Worm (Caenorhabditis elegans): Measurements from ENCODE around the gene Y57A10A.8.

Y57A10A.8 gene

DNA sequence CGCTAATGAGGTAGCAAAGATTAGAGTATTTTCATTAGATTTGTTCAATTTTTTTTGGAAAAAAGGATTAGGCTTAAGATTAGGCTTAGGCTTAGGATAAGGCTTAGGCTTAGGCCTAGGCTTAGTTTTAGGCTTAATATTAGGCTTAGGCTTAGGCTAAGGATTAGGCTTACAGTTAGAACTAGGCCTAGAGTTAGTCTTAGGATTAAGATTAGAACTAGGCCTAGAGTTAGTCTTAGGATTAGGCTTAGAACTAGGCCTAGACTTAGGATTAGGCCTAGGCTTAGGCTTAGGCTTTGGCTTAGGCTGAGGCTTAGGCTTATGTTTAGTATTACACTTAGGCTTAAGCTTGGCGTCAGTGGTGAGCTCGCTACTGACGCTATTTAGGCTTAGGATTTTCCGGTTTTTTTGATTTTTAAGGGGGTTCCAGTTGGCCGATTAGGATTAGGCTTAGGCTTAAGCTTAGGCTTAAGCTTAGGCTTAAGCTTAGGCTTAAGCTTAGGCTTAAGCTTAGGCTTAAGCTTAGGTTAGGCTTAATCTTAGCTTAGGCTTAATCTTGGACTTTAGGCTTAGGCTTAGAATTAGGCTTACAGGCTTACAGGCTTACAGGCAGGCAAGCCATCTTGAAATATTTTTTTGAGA is 5.0 kb downstream of the Y57A10A.8 start:
- TF ChIP-seq ztf-29 (GFP tag; IDR thresholded peaks at IDR 0.05): peak; percentile 74; the same call in 1 of the 2 replicates
- no peak for TF ChIP-seq T22C8.4 (GFP tag; IDR thresholded peaks at IDR 0.05)
- no peak for TF ChIP-seq klf-2 (GFP tag; conservative IDR thresholded peaks at IDR 0.05)
- TF ChIP-seq ref-1 (GFP tag; conservative IDR thresholded peaks at IDR 0.05): no peak

DNA sequence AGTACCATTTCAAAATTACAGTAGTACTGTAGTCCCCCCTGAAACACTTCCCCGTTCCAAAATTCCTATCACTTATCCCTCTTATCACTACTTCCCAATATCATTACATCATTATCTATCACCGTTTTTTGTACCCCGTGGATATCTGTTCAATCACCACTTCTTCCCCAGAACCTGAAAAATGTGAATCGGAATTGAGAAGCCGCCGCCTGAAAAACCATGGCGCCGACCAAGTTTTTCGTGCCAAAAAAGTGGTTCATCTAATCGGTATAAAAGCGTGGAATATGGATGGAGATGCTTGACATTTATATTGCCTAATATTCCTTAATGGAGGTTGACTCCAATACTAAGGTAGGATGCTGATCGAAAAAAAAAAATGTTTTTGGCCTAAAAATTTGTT is 7.6 kb downstream of the Y57A10A.8 start, which contains the start of gene rol-1:
Gene rol-1 (plus strand): TSS at position 301 of the 400 bp plus-strand sequence.
- TF ChIP-seq cog-1 (tag; optimal IDR thresholded peaks at IDR 0.05): no peak
- no peak for TF ChIP-seq ztf-29 (GFP tag; IDR thresholded peaks at IDR 0.05)
- TF ChIP-seq klf-2 (GFP tag; conservative IDR thresholded peaks at IDR 0.05): no peak
- TF ChIP-seq T22C8.4 (GFP tag; IDR thresholded peaks at IDR 0.05): no peak
- no peak for TF ChIP-seq med-1 (GFP tag; optimal IDR thresholded peaks at IDR 0.05; ENCODE audit: insufficient read depth)
- no peak for TF ChIP-seq tab-1 (GFP tag; IDR thresholded peaks at IDR 0.05)
- TF ChIP-seq flt-1 (GFP tag; IDR thresholded peaks at IDR 0.05): no peak
- TF ChIP-seq ref-1 (GFP tag; conservative IDR thresholded peaks at IDR 0.05): no peak
- no peak for TF ChIP-seq ztf-23 (GFP tag; IDR thresholded peaks at IDR 0.05)

DNA sequence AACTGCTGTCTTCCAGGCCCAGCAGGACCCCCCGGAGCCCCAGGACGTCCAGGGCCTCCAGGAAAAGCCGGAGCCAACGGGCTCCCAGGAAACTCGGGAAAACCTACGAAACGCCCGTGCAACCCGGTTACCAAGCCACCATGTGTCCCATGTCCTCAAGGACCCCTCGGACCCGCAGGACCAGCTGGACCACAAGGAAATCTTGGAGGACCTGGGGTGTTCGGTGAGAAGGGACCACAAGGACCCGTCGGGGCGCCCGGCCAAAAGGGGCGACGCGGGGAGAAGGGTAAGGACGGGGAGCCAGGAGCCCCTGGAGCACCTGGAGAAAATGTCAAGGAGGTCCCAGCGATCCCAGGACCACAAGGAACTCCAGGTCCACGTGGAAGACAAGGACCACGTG is 10.8 kb downstream of the Y57A10A.8 start:
- TF ChIP-seq ztf-29 (GFP tag; IDR thresholded peaks at IDR 0.05): no peak
- no peak for TF ChIP-seq T22C8.4 (GFP tag; IDR thresholded peaks at IDR 0.05)
- no peak for TF ChIP-seq cog-1 (tag; optimal IDR thresholded peaks at IDR 0.05)

DNA sequence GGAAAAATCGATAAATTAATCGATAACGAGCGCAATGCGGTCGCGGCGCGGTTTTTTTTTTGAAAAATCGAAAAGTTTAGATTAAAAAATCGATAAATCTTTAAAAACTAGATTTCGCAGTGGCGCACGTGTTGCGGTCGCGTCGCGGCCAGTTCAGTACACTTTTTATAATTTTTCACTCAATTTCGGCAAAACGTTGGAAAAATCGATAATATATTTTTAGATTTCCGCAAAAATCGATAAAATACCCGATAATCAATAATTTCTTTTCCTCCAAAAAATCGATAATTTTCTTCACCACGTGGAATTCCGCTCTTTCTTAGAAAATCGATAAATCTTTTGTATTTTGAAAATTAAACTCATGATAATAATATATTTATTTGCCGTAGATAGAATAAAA is 11.9 kb downstream of the Y57A10A.8 start:
- TF ChIP-seq T22C8.4 (GFP tag; IDR thresholded peaks at IDR 0.05) (peak; percentile 84), ztf-23 (GFP tag; IDR thresholded peaks at IDR 0.05) (no peak)

DNA sequence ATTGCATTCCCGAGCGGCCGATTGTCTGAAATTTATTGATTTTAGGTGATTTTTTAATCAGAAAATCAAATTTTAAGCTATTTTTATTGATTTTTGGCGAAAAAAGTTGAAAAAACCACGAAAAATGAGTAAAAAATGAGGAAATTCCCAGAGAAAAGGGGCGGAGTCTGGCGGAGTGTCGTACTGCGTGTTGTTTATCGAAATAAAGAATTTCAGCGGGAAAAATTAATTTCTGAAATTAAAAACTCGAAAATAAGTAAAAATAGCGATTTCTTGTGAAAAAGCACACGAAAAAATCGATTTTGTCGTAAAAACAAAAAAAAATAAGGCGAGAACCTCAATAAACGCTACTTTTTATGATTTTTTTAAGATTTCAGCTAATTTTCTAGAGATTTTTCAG is 20.2 kb downstream of the Y57A10A.8 start, which contains the start of gene Y57A10A.13:
Gene Y57A10A.13 (minus strand): TSS at position 46 of the 400 bp plus-strand sequence.
- no peak for TF ChIP-seq ztf-23 (GFP tag; IDR thresholded peaks at IDR 0.05)
- no peak for TF ChIP-seq ztf-29 (GFP tag; IDR thresholded peaks at IDR 0.05)
- TF ChIP-seq med-1 (GFP tag; optimal IDR thresholded peaks at IDR 0.05; ENCODE audit: insufficient read depth): no peak
- TF ChIP-seq tab-1 (GFP tag; IDR thresholded peaks at IDR 0.05): no peak
- TF ChIP-seq klf-2 (GFP tag; conservative IDR thresholded peaks at IDR 0.05): no peak
- TF ChIP-seq flt-1 (GFP tag; IDR thresholded peaks at IDR 0.05): no peak

DNA sequence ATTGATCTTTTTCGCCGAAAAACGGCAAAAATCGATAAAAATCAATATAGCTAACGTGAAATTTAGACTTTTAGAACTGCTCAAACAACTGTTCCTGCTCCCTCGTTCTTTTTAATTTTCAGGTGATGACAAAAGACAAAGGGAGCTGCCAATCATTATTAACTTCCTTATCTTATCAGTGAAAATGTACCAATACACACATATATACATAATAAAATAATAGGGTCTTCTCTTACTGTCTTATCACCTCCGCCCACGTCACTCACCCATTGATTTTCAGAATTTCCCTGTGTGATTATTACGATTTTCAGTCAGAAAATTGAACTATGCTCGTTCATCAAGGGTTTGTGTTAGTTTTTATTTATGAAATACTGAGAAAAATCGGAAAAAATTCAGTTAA is 21.1 kb downstream of the Y57A10A.8 start, which contains the start of gene Y57A10A.14:
Gene Y57A10A.14 (plus strand): TSS at position 228 of the 400 bp plus-strand sequence.
- TF ChIP-seq ref-1 (GFP tag; conservative IDR thresholded peaks at IDR 0.05): no peak
- TF ChIP-seq T22C8.4 (GFP tag; IDR thresholded peaks at IDR 0.05): no peak
- no peak for TF ChIP-seq ztf-23 (GFP tag; IDR thresholded peaks at IDR 0.05)
- no peak for TF ChIP-seq ztf-29 (GFP tag; IDR thresholded peaks at IDR 0.05)
- TF ChIP-seq klf-2 (GFP tag; conservative IDR thresholded peaks at IDR 0.05): no peak
- TF ChIP-seq med-1 (GFP tag; optimal IDR thresholded peaks at IDR 0.05; ENCODE audit: insufficient read depth): no peak
- TF ChIP-seq flt-1 (GFP tag; IDR thresholded peaks at IDR 0.05): no peak
- no peak for TF ChIP-seq cog-1 (tag; optimal IDR thresholded peaks at IDR 0.05)
- TF ChIP-seq tab-1 (GFP tag; IDR thresholded peaks at IDR 0.05): no peak

DNA sequence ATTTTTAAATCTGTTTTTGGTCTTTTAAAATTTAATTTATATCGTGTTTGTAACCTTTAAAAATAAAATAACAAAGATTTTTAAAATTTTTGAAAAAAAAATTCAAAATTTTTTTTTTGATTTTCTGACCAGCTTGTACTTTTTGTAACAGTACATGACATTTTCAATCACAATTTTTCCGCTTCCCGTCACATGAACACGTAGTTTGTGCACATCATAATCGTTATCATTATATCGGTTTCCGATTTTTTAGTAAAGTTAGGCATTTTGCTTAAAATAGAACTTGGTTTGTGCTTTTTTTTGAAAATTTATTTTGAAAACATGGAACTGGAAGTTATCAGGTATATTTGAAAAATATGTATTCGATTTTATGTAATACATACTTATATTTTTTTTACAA is 22.1 kb downstream of the Y57A10A.8 start:
- TF ChIP-seq ztf-23 (GFP tag; IDR thresholded peaks at IDR 0.05) (no peak), ref-1 (GFP tag; conservative IDR thresholded peaks at IDR 0.05) (no peak)

DNA sequence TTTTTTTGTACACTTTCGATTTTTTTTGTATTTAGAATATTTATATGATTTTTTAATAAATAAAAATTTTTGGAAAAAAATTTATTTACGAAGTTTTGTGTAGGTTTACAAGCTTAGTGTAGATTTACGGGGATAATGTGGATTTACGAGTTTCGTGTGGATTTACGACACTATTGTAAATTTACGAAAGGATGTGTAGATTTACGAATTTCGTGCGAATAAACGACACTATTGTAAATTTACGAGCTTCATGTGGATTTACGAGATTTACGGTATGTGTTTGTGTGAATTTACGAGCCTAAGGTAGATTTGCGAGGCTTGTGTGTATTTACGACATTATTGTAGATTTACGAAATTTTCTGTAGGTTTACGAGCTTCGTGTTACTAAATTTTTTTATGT is 24.6 kb downstream of the Y57A10A.8 start:
- TF ChIP-seq T22C8.4 (GFP tag; IDR thresholded peaks at IDR 0.05) (no peak), ref-1 (GFP tag; conservative IDR thresholded peaks at IDR 0.05) (no peak), ztf-23 (GFP tag; IDR thresholded peaks at IDR 0.05) (no peak), cog-1 (tag; optimal IDR thresholded peaks at IDR 0.05) (no peak), med-1 (GFP tag; optimal IDR thresholded peaks at IDR 0.05; ENCODE audit: insufficient read depth) (no peak), ztf-29 (GFP tag; IDR thresholded peaks at IDR 0.05) (no peak), tab-1 (GFP tag; IDR thresholded peaks at IDR 0.05) (no peak), flt-1 (GFP tag; IDR thresholded peaks at IDR 0.05) (no peak), klf-2 (GFP tag; conservative IDR thresholded peaks at IDR 0.05) (no peak)

DNA sequence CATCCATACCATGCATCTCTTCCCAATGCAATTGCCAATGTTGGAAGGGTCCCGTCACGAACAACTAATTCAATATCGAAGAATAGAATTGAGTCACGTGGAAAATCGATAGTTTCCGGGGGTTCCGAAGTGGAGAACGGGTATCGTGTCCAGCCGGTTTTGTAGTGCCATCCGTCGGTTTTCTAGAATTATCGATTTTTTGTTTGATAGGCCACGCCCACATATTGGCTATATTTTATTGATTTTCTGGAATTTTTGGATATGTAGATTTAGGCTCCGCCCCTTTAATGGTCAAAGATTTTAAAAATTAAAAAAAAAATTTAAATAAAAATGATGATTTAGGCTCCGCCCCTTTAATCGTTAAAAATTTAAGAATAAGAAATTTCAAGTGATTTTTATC is 34.6 kb downstream of the Y57A10A.8 start:
- TF ChIP-seq cog-1 (tag; optimal IDR thresholded peaks at IDR 0.05) (no peak), ztf-29 (GFP tag; IDR thresholded peaks at IDR 0.05) (no peak), T22C8.4 (GFP tag; IDR thresholded peaks at IDR 0.05) (peak; percentile 76), ztf-23 (GFP tag; IDR thresholded peaks at IDR 0.05) (no peak)

DNA sequence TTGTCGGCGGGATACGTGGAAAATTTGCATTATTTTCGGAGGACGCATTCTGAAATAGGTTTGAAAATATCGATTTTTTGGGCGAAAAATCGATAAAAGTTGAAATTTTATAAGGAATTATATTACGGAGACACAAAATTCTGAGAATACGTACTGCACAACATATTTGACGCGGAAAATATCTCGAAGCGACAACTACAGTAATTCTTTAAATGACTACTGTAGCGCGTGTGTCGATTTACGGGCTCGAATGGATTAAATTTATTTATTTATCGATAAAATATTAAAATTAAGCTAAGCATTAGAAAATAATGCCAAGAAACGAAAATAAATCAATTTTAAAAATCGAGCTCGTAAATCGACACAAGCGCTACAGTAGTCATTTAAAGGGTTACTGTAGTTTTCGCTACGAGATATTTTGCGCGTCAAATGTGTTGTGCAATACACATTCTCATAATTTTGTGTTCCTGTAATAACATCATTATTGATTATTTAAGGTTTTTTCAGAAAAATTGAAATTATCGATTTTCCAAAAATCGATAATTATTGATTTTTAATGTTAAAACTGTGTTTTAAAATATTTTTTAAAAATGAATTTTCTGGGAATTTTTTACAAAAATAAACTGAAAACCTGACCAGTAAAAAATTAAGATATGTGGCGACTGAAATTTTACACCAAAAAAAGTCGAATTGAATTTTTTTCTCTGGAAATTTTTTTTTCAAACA is 35.4 kb downstream of the Y57A10A.8 start, which contains the start of gene polg-1:
Gene polg-1 (minus strand): TSS at position 51 of the 726 bp plus-strand sequence.
- TF ChIP-seq klf-2 (GFP tag; conservative IDR thresholded peaks at IDR 0.05) (0 out of 2 replicates have a peak, but pooled peaks have one; percentile 21), T22C8.4 (GFP tag; IDR thresholded peaks at IDR 0.05) (peak; percentile 80), ref-1 (GFP tag; conservative IDR thresholded peaks at IDR 0.05) (no peak)

DNA sequence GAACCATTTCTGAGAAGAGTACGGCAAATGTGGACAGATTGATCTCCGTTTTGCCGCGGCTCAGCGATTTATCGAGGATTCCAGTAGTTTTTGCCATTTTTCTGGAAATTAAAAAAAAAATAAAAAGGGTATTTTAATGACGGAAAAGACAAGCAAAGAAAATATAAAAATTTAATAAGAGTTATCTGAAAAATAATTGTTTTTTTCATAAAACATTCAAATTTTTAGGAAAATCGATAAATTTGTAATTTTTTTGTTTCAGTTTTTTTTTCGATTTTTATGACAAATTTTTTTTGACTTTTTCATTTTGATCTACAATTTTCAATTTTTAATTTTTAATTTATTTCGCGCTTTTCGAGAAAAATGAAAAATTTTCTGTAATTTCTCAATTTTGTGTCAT is 37.6 kb downstream of the Y57A10A.8 start, which contains the start of gene trpp-5:
Gene trpp-5 (minus strand): TSS at position 101 of the 400 bp plus-strand sequence.
- TF ChIP-seq flt-1 (GFP tag; IDR thresholded peaks at IDR 0.05) (no peak), klf-2 (GFP tag; conservative IDR thresholded peaks at IDR 0.05) (no peak), med-1 (GFP tag; optimal IDR thresholded peaks at IDR 0.05; ENCODE audit: insufficient read depth) (no peak), ztf-29 (GFP tag; IDR thresholded peaks at IDR 0.05) (no peak), ref-1 (GFP tag; conservative IDR thresholded peaks at IDR 0.05) (no peak), ztf-23 (GFP tag; IDR thresholded peaks at IDR 0.05) (no peak), tab-1 (GFP tag; IDR thresholded peaks at IDR 0.05) (no peak)
